Fruit fly (Drosophila melanogaster): ENCODE results near the gene Nepl17.

The Nepl17 gene

DNA sequence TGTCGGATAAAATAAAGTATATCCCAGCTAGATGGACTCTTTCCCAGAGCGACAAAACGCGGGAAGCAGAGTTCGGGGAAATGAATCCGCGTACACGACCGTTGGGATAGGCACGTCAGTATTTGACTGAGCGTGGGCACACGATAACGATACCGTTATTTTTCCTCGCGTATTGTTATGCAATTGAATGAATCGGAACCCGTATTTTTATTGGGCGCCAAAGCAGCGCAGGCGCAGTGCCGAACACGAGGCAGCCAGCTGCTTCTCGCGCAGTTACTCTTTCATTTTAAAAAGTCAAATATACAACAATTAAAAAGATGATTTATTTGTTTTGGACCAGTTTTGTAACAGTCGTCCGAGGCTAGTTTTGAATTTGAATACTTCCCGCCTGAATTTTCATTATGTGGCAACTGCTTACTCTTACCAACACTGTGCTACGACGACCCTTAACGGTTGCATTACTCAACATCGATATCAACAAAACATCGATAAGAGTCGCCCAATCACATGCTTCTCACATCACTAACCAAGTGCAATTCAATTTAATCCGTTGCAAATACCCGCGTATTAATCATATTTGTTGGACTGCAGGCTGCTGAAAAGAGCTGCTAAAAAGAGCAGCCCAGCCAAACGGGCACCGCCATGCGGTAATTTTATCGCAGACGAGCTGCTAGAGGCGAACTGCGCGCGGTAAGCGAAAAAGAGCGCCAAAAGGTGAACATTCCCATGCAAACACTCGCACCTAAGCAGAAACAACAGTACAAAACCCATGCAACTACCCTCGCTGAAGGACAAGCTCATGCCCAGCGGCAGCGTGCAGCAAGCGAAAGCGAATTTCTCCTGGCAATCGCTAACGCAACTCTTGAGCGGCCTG, 15.1 kb downstream of the Nepl17 start, which contains the start of the genes CG33203 and Doa (continued):
- TF ChIP-seq D (optimal IDR thresholded peaks at IDR 0.05) (no peak), D (GFP tag; optimal IDR thresholded peaks at IDR 0.05) (no peak), CG13775 (GFP tag; optimal IDR thresholded peaks at IDR 0.05) (peak; percentile 27), CG1602 (GFP tag; optimal IDR thresholded peaks at IDR 0.05) (peak; percentile 5), CG6654 (GFP tag; optimal IDR thresholded peaks at IDR 0.05) (no peak), MTF-1 (GFP tag; optimal IDR thresholded peaks at IDR 0.05; ENCODE audit: borderline replicate concordance) (no peak), CG6254 (GFP tag; optimal IDR thresholded peaks at IDR 0.05) (no peak), h (optimal IDR thresholded peaks at IDR 0.05) (no peak), trem (tag; optimal IDR thresholded peaks at IDR 0.05) (peak; percentile 66), Xbp1 (GFP tag; optimal IDR thresholded peaks at IDR 0.05) (peak; percentile 42), CG13287 (GFP tag; IDR thresholded peaks at IDR 0.05; ENCODE audit: partially characterized antibody) (peak; percentile 90), CG30020 (tag; optimal IDR thresholded peaks at IDR 0.05) (peak; percentile 5), nerfin-1 (tag; optimal IDR thresholded peaks at IDR 0.05) (peak; percentile 95), unpg (GFP tag; optimal IDR thresholded peaks at IDR 0.05) (no peak), gsb (GFP tag; IDR thresholded peaks at IDR 0.05) (no peak), B-H2 (GFP tag; optimal IDR thresholded peaks at IDR 0.05) (peak; percentile 43), ems (GFP tag; optimal IDR thresholded peaks at IDR 0.05) (peak; percentile 45), CG10543 (GFP tag; optimal IDR thresholded peaks at IDR 0.05) (no peak), Nf-YA (GFP tag; IDR thresholded peaks at IDR 0.05) (no peak), CG14860 (GFP tag; IDR thresholded peaks at IDR 0.05; ENCODE audit: partially characterized antibody) (peak; percentile 82), usp (GFP tag; optimal IDR thresholded peaks at IDR 0.05) (no peak), CG9797 (GFP tag; optimal IDR thresholded peaks at IDR 0.05) (peak; percentile 38), Sry-β (GFP tag; optimal IDR thresholded peaks at IDR 0.05) (no peak), CG7839 (tag; optimal IDR thresholded peaks at IDR 0.05) (peak; percentile 6), p53 (GFP tag; optimal IDR thresholded peaks at IDR 0.05) (peak; percentile 77), CG8089 (GFP tag; optimal IDR thresholded peaks at IDR 0.05) (no peak), Neu2 (GFP tag; optimal IDR thresholded peaks at IDR 0.05; ENCODE audit: borderline replicate concordance) (no peak), Adf1 (GFP tag; IDR thresholded peaks at IDR 0.05) (no peak), pb (GFP tag; optimal IDR thresholded peaks at IDR 0.05) (no peak), CG9609 (GFP tag; optimal IDR thresholded peaks at IDR 0.05) (peak; percentile 56), Dek (tag; optimal IDR thresholded peaks at IDR 0.05) (no peak), Ets97D (GFP tag; optimal IDR thresholded peaks at IDR 0.05) (peak; percentile 93), zfh2 (GFP tag; optimal IDR thresholded peaks at IDR 0.05) (peak; percentile 77), Max (GFP tag; optimal IDR thresholded peaks at IDR 0.05) (no peak), btn (GFP tag; optimal IDR thresholded peaks at IDR 0.05) (no peak), HmgD (GFP tag; optimal IDR thresholded peaks at IDR 0.05) (peak; percentile 46), ind (GFP tag; optimal IDR thresholded peaks at IDR 0.05) (peak; percentile 33), cwo (GFP tag; optimal IDR thresholded peaks at IDR 0.05) (no peak), dmrt99B (tag; optimal IDR thresholded peaks at IDR 0.05) (no peak), eyg (GFP tag; optimal IDR thresholded peaks at IDR 0.05) (peak; percentile 16), Dp (GFP tag; optimal IDR thresholded peaks at IDR 0.05) (peak; percentile 98), pros (GFP tag; optimal IDR thresholded peaks at IDR 0.05) (no peak), CG8765 (GFP tag; IDR thresholded peaks at IDR 0.05) (no peak), Rfx (GFP tag; IDR thresholded peaks at IDR 0.05) (peak; percentile 71), CG9876 (GFP tag; optimal IDR thresholded peaks at IDR 0.05) (peak; percentile 21), CG17186 (GFP tag; optimal IDR thresholded peaks at IDR 0.05) (peak; percentile 25), CG12769 (tag; optimal IDR thresholded peaks at IDR 0.05) (peak; percentile 34), Dref (GFP tag; IDR thresholded peaks at IDR 0.05) (peak; percentile 96), Sin3A (optimal IDR thresholded peaks at IDR 0.05) (peak; percentile 83), CG15601 (tag; optimal IDR thresholded peaks at IDR 0.05) (peak; percentile 46)
